Worm (Caenorhabditis elegans): ENCODE results near the gene srv-11.

ce11 chrIV:16238555-16238954, 17.1 kb upstream of the srv-11 start, which contains the start of gene srw-61:
- TF ChIP-seq skn-1 (tag; optimal IDR thresholded peaks at IDR 0.05) (no peak), lin-39 (tag; optimal IDR thresholded peaks at IDR 0.05) (no peak), elt-3 (tag; optimal IDR thresholded peaks at IDR 0.05) (no peak), sptf-1 (tag; optimal IDR thresholded peaks at IDR 0.05) (no peak)

Measured in whole organism, L1 larva.